Worm (Caenorhabditis elegans): ENCODE results near the gene C26E1.1.

The C26E1.1 gene

DNA sequence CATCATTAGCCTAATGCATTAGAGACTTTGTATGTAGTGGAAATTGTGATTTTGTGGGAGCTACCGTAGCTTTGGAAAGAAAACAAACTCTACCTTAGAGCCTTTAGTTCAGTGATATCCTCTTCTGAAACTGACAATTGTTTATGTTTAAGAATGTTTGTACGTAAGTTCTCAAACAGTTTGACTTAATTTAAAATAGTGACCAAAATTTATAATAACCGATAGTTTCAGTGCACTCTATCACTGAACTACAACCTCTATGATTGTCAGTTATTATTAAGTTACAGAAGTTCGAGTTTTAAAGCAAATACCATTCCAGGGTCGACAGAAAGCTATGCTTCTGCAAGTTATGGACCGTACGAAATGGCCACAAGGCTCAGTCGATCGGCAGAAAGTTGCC, 11.3 kb downstream of the C26E1.1 start, which contains the start of gene C50B6.1:
Gene C50B6.1, plus strand, starts transcription at position 301 of the 400 bp plus-strand sequence.
- no peak for TF ChIP-seq ceh-39 (tag; optimal IDR thresholded peaks at IDR 0.05)

DNA sequence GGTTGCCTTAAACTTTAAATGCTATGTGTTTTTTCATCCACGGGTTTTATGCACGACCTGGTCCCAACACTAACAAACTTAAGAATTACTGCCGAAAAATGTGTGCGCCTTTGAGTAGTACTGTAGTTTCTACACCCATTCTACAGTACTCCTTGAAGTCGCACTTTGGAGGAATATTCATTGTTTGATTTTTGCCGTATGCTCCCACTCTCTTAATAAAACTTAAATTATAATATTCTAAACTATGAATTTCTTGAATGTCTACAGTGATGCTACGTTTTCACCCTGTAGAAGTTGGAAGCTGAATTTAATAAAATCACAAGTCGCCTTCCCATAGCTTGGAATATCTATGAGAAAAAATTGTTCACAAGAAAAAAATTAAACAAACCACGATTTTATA, 12.5 kb downstream of the C26E1.1 start:
- TF ChIP-seq lin-32 (GFP tag; optimal IDR thresholded peaks at IDR 0.05) (no peak), ceh-43 (GFP tag; optimal IDR thresholded peaks at IDR 0.05) (no peak), ham-2 (GFP tag; optimal IDR thresholded peaks at IDR 0.05) (no peak), ztf-11 (tag; optimal IDR thresholded peaks at IDR 0.05) (no peak), nhr-12 (tag; optimal IDR thresholded peaks at IDR 0.05) (no peak), nhr-2 (tag; optimal IDR thresholded peaks at IDR 0.05) (no peak), M03D4.4 (tag; optimal IDR thresholded peaks at IDR 0.05) (no peak), mab-5 (tag; optimal IDR thresholded peaks at IDR 0.05) (no peak), unc-62 (GFP tag; optimal IDR thresholded peaks at IDR 0.05) (no peak), tbx-8 (GFP tag; optimal IDR thresholded peaks at IDR 0.05) (no peak), hlh-1 (tag; optimal IDR thresholded peaks at IDR 0.05) (no peak), unc-39 (tag; optimal IDR thresholded peaks at IDR 0.05) (no peak), sptf-1 (tag; optimal IDR thresholded peaks at IDR 0.05) (no peak), mep-1 (tag; optimal IDR thresholded peaks at IDR 0.05) (no peak)

DNA sequence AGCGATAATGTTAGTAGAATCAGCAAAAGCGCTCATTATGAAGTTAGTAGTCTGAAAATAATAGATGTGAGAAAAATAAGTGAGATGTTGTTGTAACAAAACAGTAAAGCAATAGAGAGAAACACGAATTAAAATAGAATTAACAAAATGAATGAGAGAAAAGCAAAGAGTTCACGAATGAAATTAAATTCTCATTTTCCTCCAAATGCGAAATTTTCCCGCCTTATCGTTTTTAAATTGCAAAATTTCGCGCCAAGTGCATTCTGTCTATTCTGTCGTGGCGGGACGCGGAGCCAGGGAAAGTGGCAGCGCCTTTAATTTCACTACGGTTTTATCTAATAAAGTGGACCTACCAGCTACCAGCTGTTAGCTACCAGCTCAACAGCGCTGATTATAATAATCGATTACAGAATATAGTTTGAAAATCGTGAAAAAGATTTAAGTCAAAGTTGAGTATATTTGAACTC, 14.9 kb downstream of the C26E1.1 start, which contains the start of gene nasp-2:
Gene nasp-2, minus strand, starts transcription at position 51 of the 467 bp plus-strand sequence.
- TF ChIP-seq mls-2 (tag; optimal IDR thresholded peaks at IDR 0.05), result no peak
- TF ChIP-seq snpc-4 (tag; optimal IDR thresholded peaks at IDR 0.05), result no peak
- no peak for TF ChIP-seq unc-62 (GFP tag; optimal IDR thresholded peaks at IDR 0.05)
- TF ChIP-seq bed-3 (GFP tag; optimal IDR thresholded peaks at IDR 0.05), result no peak
- no peak for TF ChIP-seq unc-120 (tag; optimal IDR thresholded peaks at IDR 0.05; ENCODE audit: poor library complexity, severe bottlenecking)
- no peak for TF ChIP-seq drap-1 (GFP tag; optimal IDR thresholded peaks at IDR 0.05)
- no peak for TF ChIP-seq tbx-8 (GFP tag; optimal IDR thresholded peaks at IDR 0.05)
- TF ChIP-seq ztf-11 (tag; optimal IDR thresholded peaks at IDR 0.05), result no peak
- no peak for TF ChIP-seq nhr-76 (tag; optimal IDR thresholded peaks at IDR 0.05)
- TF ChIP-seq nhr-237 (tag; optimal IDR thresholded peaks at IDR 0.05), result no peak
- no peak for TF ChIP-seq nhr-2 (tag; optimal IDR thresholded peaks at IDR 0.05)
- no peak for TF ChIP-seq elt-1 (tag; optimal IDR thresholded peaks at IDR 0.05; ENCODE audit: borderline replicate concordance, insufficient read depth)
- no peak for TF ChIP-seq hlh-1 (tag; optimal IDR thresholded peaks at IDR 0.05)
- TF ChIP-seq M03D4.4 (tag; optimal IDR thresholded peaks at IDR 0.05), result no peak
- no peak for TF ChIP-seq unc-39 (tag; optimal IDR thresholded peaks at IDR 0.05)
- no peak for TF ChIP-seq pha-4 (tag; optimal IDR thresholded peaks at IDR 0.05)

DNA sequence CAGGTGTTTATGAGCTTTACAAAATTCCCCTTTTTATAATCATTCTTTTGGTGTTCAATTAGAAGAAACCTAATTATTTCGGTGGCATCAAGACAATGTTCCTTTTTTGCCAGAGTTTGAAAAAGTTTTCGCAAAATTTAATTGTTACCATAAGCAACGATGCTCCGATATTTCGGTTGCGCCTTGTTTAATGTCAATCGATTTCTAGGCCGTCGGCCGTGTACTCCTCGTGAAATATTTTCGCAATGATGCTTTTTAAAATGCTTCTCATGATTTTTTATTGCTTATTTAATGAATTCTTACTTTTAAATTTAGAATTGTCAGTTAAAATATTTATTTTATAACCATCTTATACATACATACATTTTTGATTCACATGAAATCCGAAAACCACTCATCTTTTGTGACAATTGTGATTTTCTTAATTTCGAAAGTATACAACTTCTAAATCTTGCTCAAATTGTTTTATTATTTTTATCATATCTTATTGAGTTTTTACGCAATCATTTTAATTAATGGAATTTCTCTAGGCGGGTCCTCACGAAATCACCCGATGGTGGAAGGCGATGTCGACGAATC, 15.8 kb downstream of the C26E1.1 start, which contains the start of gene C50B6.3:
Gene C50B6.3, plus strand, starts transcription at position 529 of the 579 bp plus-strand sequence.
- peak; percentile 17 for TF ChIP-seq pha-4 (tag; optimal IDR thresholded peaks at IDR 0.05)
- no peak for TF ChIP-seq hlh-1 (tag; optimal IDR thresholded peaks at IDR 0.05)
- TF ChIP-seq blmp-1 (tag; optimal IDR thresholded peaks at IDR 0.05), result no peak
- no peak for TF ChIP-seq nhr-76 (tag; optimal IDR thresholded peaks at IDR 0.05)
- TF ChIP-seq mep-1 (tag; optimal IDR thresholded peaks at IDR 0.05), result peak; percentile 57
- TF ChIP-seq bed-3 (GFP tag; optimal IDR thresholded peaks at IDR 0.05), result no peak
- no peak for TF ChIP-seq mab-5 (tag; optimal IDR thresholded peaks at IDR 0.05)
- TF ChIP-seq lsy-2 (tag; optimal IDR thresholded peaks at IDR 0.05), result peak; percentile 62
- TF ChIP-seq lin-13 (tag; optimal IDR thresholded peaks at IDR 0.05), result peak; percentile 25
- peak; percentile 31 for TF ChIP-seq ceh-39 (tag; optimal IDR thresholded peaks at IDR 0.05)

DNA sequence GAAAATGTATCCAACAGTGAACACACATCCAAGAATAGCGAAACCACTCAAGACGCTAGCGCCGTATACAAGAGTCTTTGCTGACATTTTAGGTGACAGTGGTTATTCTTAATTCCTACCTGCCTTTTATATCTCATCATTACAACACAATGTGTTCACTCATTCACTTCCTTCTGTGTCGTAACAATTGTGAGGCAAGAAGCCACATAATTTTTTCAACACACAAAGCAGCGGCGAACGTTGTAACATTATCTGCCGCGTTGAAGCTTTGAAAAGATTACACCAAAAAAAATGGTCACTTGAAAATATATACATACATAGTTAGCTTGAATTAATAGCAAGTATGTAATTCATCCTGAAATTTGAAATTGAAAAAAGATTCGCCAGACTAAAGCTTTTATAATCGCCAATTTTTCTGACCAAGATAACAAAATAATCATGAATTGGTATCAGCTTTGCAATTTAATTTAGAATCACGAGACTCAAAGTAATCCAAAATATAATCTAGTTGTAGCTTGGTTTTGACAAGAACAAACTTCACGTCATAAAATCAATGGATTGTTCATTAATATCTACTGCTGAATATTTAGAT, 20.7 kb downstream of the C26E1.1 start, which contains the start of the genes col-161 and srh-18:
Gene col-161, minus strand, starts transcription at position 101 of the 592 bp plus-strand sequence.
Gene srh-18, plus strand, starts transcription at position 542 of the 592 bp plus-strand sequence.
- TF ChIP-seq ztf-11 (tag; optimal IDR thresholded peaks at IDR 0.05) (no peak), cnd-1 (tag; optimal IDR thresholded peaks at IDR 0.05) (no peak), nhr-28 (tag; optimal IDR thresholded peaks at IDR 0.05) (no peak), lsy-2 (tag; optimal IDR thresholded peaks at IDR 0.05) (no peak), pha-4 (tag; optimal IDR thresholded peaks at IDR 0.05) (no peak), unc-62 (GFP tag; optimal IDR thresholded peaks at IDR 0.05) (no peak), ces-1 (GFP tag; optimal IDR thresholded peaks at IDR 0.05) (no peak), lin-13 (tag; optimal IDR thresholded peaks at IDR 0.05) (no peak), unc-120 (tag; optimal IDR thresholded peaks at IDR 0.05; ENCODE audit: poor library complexity, severe bottlenecking) (no peak), nhr-237 (tag; optimal IDR thresholded peaks at IDR 0.05) (no peak), sem-2 (GFP tag; optimal IDR thresholded peaks at IDR 0.05) (no peak), hlh-1 (tag; optimal IDR thresholded peaks at IDR 0.05) (no peak), mls-2 (tag; optimal IDR thresholded peaks at IDR 0.05) (no peak), ceh-43 (GFP tag; optimal IDR thresholded peaks at IDR 0.05) (no peak), tbx-8 (GFP tag; optimal IDR thresholded peaks at IDR 0.05) (no peak), unc-39 (tag; optimal IDR thresholded peaks at IDR 0.05) (no peak), elt-3 (tag; optimal IDR thresholded peaks at IDR 0.05) (no peak), sptf-1 (tag; optimal IDR thresholded peaks at IDR 0.05) (no peak)

All from whole organism, mixed stage, embryonic.